Worm (Caenorhabditis elegans) whole organism, mixed stage, embryonic: ENCODE measurements around the gene grl-19.

ENCODE experiments used
- bed-3 ChIP-seq: fragments of 200-800 bp; sonication (Bioruptor generic); optimal IDR thresholded peaks from 3 replicates; lab custom pipeline; 2018; ENCODE audit warnings: mild to moderate bottlenecking, missing genetic modification characterization, moderate library complexity, missing compliant biosample characterization
- blmp-1 ChIP-seq: fragments of 150-350 bp; optimal IDR thresholded peaks from 2 replicates; lab custom pipeline; 2014; ENCODE audit warnings: missing biosample characterization, missing genetic modification characterization
- ceh-39 ChIP-seq: fragments of 150-350 bp; optimal IDR thresholded peaks from 2 replicates; lab custom pipeline; 2014; ENCODE audit warnings: missing biosample characterization, missing genetic modification characterization
- ceh-43 ChIP-seq: fragments of 200-800 bp; sonication (Bioruptor generic); optimal IDR thresholded peaks from 2 replicates; lab custom pipeline; 2018; ENCODE audit warnings: mild to moderate bottlenecking, missing genetic modification characterization, moderate library complexity, missing compliant biosample characterization
- ceh-83 ChIP-seq: fragments of 200-800 bp; sonication (Bioruptor generic); optimal IDR thresholded peaks from 2 replicates; lab custom pipeline; 2018; ENCODE audit warnings: mild to moderate bottlenecking, missing genetic modification characterization, missing compliant biosample characterization
- ces-1 ChIP-seq: fragments of 150-350 bp; optimal IDR thresholded peaks from 2 replicates; lab custom pipeline; 2014; ENCODE audit warnings: missing biosample characterization, missing genetic modification reagents, missing genetic modification characterization
- cnd-1 ChIP-seq: fragments of 200-800 bp; sonication (Bioruptor generic); optimal IDR thresholded peaks from 2 replicates; lab custom pipeline; 2018; ENCODE audit warnings: mild to moderate bottlenecking, missing genetic modification characterization, missing compliant biosample characterization
- drap-1 ChIP-seq: fragments of 200-800 bp; sonication (Bioruptor generic); optimal IDR thresholded peaks from 3 replicates; lab custom pipeline; 2018; ENCODE audit warnings: mild to moderate bottlenecking, missing genetic modification characterization, missing compliant biosample characterization
- elt-1 ChIP-seq: sonication (generic microtip); optimal IDR thresholded peaks from 2 replicates; lab custom pipeline; 2017; ENCODE audit warnings: missing genetic modification characterization, mild to moderate bottlenecking, missing compliant biosample characterization, antibody characterized with exemption, moderate library complexity, borderline replicate concordance; ENCODE audit not compliant: insufficient read depth
- elt-3 ChIP-seq: fragments of 150-350 bp; optimal IDR thresholded peaks from 2 replicates; lab custom pipeline; 2014; ENCODE audit warnings: missing biosample characterization, missing genetic modification characterization
- flh-1 ChIP-seq: fragments of 200-800 bp; sonication (Bioruptor generic); optimal IDR thresholded peaks from 2 replicates; lab custom pipeline; 2018; ENCODE audit warnings: mild to moderate bottlenecking, missing genetic modification characterization, moderate library complexity, missing compliant biosample characterization
- hlh-1 ChIP-seq: fragments of 150-350 bp; optimal IDR thresholded peaks from 2 replicates; lab custom pipeline; 2014; ENCODE audit warnings: missing biosample characterization, missing genetic modification reagents, missing genetic modification characterization
- lin-13 ChIP-seq: fragments of 150-350 bp; optimal IDR thresholded peaks from 2 replicates; lab custom pipeline; 2014; ENCODE audit warnings: missing biosample characterization, missing genetic modification characterization
- lsy-2 ChIP-seq: fragments of 150-350 bp; optimal IDR thresholded peaks from 2 replicates; lab custom pipeline; 2014; ENCODE audit warnings: missing biosample characterization, missing genetic modification characterization
- mab-5 ChIP-seq: fragments of 150-350 bp; optimal IDR thresholded peaks from 2 replicates; lab custom pipeline; 2014; ENCODE audit warnings: missing biosample characterization, missing genetic modification characterization
- mep-1 ChIP-seq: fragments of 150-350 bp; optimal IDR thresholded peaks from 2 replicates; lab custom pipeline; 2017; ENCODE audit warnings: missing biosample characterization, missing genetic modification reagents, missing genetic modification characterization, inconsistent platforms
- mls-2 ChIP-seq: sonication (generic microtip); optimal IDR thresholded peaks from 2 replicates; lab custom pipeline; 2016; ENCODE audit warnings: mild to moderate bottlenecking, missing genetic modification characterization, moderate library complexity, missing compliant biosample characterization
- nhr-12 ChIP-seq: fragments of 150-350 bp; optimal IDR thresholded peaks from 2 replicates; lab custom pipeline; 2014; ENCODE audit warnings: missing biosample characterization, missing genetic modification characterization
- nhr-2 ChIP-seq: fragments of 150-350 bp; optimal IDR thresholded peaks from 2 replicates; lab custom pipeline; 2014; ENCODE audit warnings: missing biosample characterization, missing genetic modification characterization
- nhr-237 ChIP-seq: fragments of 150-350 bp; optimal IDR thresholded peaks from 2 replicates; lab custom pipeline; 2014; ENCODE audit warnings: missing biosample characterization, missing genetic modification characterization
- nhr-28 ChIP-seq: fragments of 150-350 bp; optimal IDR thresholded peaks from 2 replicates; lab custom pipeline; 2014; ENCODE audit warnings: missing biosample characterization, missing genetic modification characterization
- nhr-76 ChIP-seq: sonication (generic microtip); optimal IDR thresholded peaks from 2 replicates; lab custom pipeline; 2017; ENCODE audit warnings: missing biosample characterization, missing genetic modification characterization
- pha-4 ChIP-seq: fragments of 150-350 bp; optimal IDR thresholded peaks from 2 replicates; lab custom pipeline; 2018; ENCODE audit warnings: missing biosample characterization, missing genetic modification reagents, missing genetic modification characterization
- sem-2 ChIP-seq: fragments of 200-800 bp; sonication (Bioruptor generic); optimal IDR thresholded peaks from 2 replicates; lab custom pipeline; 2018; ENCODE audit warnings: mild to moderate bottlenecking, missing genetic modification characterization, missing compliant biosample characterization
- snpc-4 ChIP-seq: fragments of 150-350 bp; optimal IDR thresholded peaks from 2 replicates; lab custom pipeline; 2014; ENCODE audit warnings: missing biosample characterization, missing genetic modification characterization
- sptf-1 ChIP-seq: sonication (generic microtip); optimal IDR thresholded peaks from 2 replicates; lab custom pipeline; 2017; ENCODE audit warnings: mild to moderate bottlenecking, missing genetic modification characterization, moderate library complexity, missing compliant biosample characterization
- unc-120 ChIP-seq: sonication (generic microtip); optimal IDR thresholded peaks from 2 replicates; lab custom pipeline; 2017; ENCODE audit warnings: missing genetic modification characterization, missing compliant biosample characterization; ENCODE audit not compliant: poor library complexity, severe bottlenecking
- unc-39 ChIP-seq: fragments of 150-350 bp; optimal IDR thresholded peaks from 2 replicates; lab custom pipeline; 2014; ENCODE audit warnings: missing biosample characterization, missing genetic modification characterization
- unc-62 ChIP-seq: fragments of 150-350 bp; optimal IDR thresholded peaks from 2 replicates; lab custom pipeline; 2014; ENCODE audit warnings: missing biosample characterization, missing genetic modification reagents, missing genetic modification characterization
- zip-8 ChIP-seq: fragments of 150-350 bp; optimal IDR thresholded peaks from 2 replicates; lab custom pipeline; 2014; ENCODE audit warnings: missing biosample characterization, missing genetic modification characterization
- ztf-11 ChIP-seq: fragments of 150-350 bp; optimal IDR thresholded peaks from 2 replicates; lab custom pipeline; 2014; ENCODE audit warnings: missing biosample characterization, missing genetic modification characterization

Gene grl-19

ce11 chrIV:296849-297248 is 44.5 kb upstream of the grl-19 start:
- no peak for TF ChIP-seq sptf-1 (tag; lab: Kevin White, UChicago)
- TF ChIP-seq unc-62 (GFP tag; lab: Kevin White, UChicago) = no peak
- TF ChIP-seq ceh-43 (GFP tag; lab: Kevin White, UChicago) = no peak
- TF ChIP-seq ces-1 (GFP tag; lab: Kevin White, UChicago) = no peak
- no peak for TF ChIP-seq mab-5 (tag; lab: Kevin White, UChicago)
- TF ChIP-seq lin-13 (tag; lab: Kevin White, UChicago) = no peak
- TF ChIP-seq nhr-28 = no peak
- TF ChIP-seq hlh-1 (tag; lab: Kevin White, UChicago) = no peak
- TF ChIP-seq bed-3 (GFP tag; lab: Kevin White, UChicago) = no peak
- TF ChIP-seq ceh-39 (tag; lab: Kevin White, UChicago) = no peak
- no peak for TF ChIP-seq blmp-1
- no peak for TF ChIP-seq lsy-2 (tag; lab: Kevin White, UChicago)
- TF ChIP-seq nhr-76 (tag; lab: Kevin White, UChicago) = no peak
- TF ChIP-seq mls-2 = no peak
- TF ChIP-seq unc-120 = no peak
- TF ChIP-seq unc-39 (tag; lab: Kevin White, UChicago) = no peak
- no peak for TF ChIP-seq nhr-12 (tag; lab: Kevin White, UChicago)
- no peak for TF ChIP-seq nhr-237 (tag; lab: Kevin White, UChicago)
- TF ChIP-seq mep-1 = no peak
- TF ChIP-seq drap-1 (GFP tag; lab: Kevin White, UChicago) = no peak

DNA sequence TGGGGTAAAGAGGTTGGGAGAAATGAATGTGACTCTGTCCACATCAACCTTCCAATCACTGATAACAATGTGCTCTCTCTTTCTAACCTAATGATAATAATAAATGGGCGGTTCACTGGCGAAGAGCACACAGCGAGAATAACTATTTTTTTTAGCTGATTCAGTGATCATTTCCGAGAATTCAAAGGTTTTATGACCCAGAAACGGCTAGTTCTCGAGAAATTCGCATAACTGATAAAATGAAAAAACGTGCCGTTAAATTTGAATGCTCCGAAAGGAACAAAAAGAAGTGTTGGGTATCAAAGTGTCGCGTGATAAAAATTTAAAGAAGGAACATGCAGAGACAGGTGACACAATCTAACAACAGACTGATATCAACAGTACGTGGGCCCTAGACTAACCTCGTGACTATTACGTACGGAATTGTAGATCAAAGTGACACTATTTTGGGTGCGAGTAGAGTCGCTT is 43.4 kb upstream of the grl-19 start:
- TF ChIP-seq cnd-1 (no peak), ceh-83 (GFP tag; lab: Kevin White, UChicago) (no peak), lsy-2 (tag; lab: Kevin White, UChicago) (no peak), ces-1 (GFP tag; lab: Kevin White, UChicago) (no peak), ceh-43 (GFP tag; lab: Kevin White, UChicago) (no peak), nhr-12 (tag; lab: Kevin White, UChicago) (no peak), elt-1 (tag; lab: Kevin White, UChicago) (no peak), zip-8 (tag; lab: Kevin White, UChicago) (no peak), ztf-11 (no peak), hlh-1 (tag; lab: Kevin White, UChicago) (no peak), blmp-1 (no peak), unc-39 (tag; lab: Kevin White, UChicago) (no peak)

ce11 chrIV:294737-295136 is 42.4 kb upstream of the grl-19 start:
- TF ChIP-seq pha-4 (tag; lab: Kevin White, UChicago) = no peak
- no peak for TF ChIP-seq sem-2 (GFP tag; lab: Kevin White, UChicago)
- no peak for TF ChIP-seq unc-62 (GFP tag; lab: Kevin White, UChicago)
- no peak for TF ChIP-seq drap-1 (GFP tag; lab: Kevin White, UChicago)
- no peak for TF ChIP-seq snpc-4 (tag; lab: Kevin White, UChicago)
- TF ChIP-seq ces-1 (GFP tag; lab: Kevin White, UChicago) = no peak
- TF ChIP-seq nhr-2 (tag; lab: Kevin White, UChicago) = no peak
- no peak for TF ChIP-seq unc-39 (tag; lab: Kevin White, UChicago)
- TF ChIP-seq hlh-1 (tag; lab: Kevin White, UChicago) = no peak
- TF ChIP-seq nhr-12 (tag; lab: Kevin White, UChicago) = no peak
- TF ChIP-seq elt-1 (tag; lab: Kevin White, UChicago) = no peak
- TF ChIP-seq zip-8 (tag; lab: Kevin White, UChicago) = no peak
- no peak for TF ChIP-seq unc-120
- TF ChIP-seq lin-13 (tag; lab: Kevin White, UChicago) = no peak
- no peak for TF ChIP-seq blmp-1
- no peak for TF ChIP-seq mls-2
- no peak for TF ChIP-seq nhr-76 (tag; lab: Kevin White, UChicago)

DNA sequence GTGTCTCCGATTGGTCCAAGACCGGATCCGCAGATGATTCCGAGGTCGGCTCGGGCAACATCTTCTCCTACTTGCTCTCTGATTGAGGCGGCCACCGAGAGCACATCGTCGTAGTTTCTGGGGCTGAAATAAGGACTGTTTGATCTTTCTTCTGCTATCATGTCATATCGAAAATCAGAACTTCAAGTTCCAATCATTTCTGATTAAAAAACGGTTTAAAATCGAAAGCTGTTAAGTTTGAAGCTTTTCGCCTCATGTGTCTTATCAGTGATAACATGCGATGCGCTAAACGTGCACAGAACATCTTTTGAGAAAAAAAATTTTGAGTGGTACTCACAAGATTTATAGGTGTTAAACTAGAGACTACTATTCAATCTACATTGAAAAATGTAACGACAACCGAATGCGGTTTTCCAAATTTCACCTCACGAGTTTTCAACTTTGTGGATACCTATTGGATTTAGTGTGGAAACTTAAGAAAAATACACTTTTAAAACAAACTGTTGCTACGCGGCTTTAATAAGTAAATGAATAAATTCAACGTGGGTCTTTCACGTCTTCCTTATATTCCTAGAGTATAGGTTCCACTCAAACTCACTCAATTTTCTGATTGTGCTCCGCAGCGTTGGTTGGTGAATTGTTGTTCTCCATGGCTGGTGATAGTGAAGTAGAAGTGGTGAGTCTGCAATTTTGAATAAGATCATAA is 41.8 kb upstream of the grl-19 start:
- TF ChIP-seq ztf-11 (no peak), snpc-4 (tag; lab: Kevin White, UChicago) (no peak), ceh-39 (tag; lab: Kevin White, UChicago) (no peak), sptf-1 (tag; lab: Kevin White, UChicago) (no peak), unc-120 (no peak), elt-1 (tag; lab: Kevin White, UChicago) (no peak), lin-13 (tag; lab: Kevin White, UChicago) (no peak), nhr-76 (tag; lab: Kevin White, UChicago) (no peak), zip-8 (tag; lab: Kevin White, UChicago) (no peak), sem-2 (GFP tag; lab: Kevin White, UChicago) (no peak), blmp-1 (no peak), flh-1 (GFP tag; lab: Kevin White, UChicago) (no peak), elt-3 (no peak)
- TF ChIP-seq, all 35 proteins: peak for 0
